Worm (Caenorhabditis elegans): ENCODE results near the gene hpo-36.

hpo-36 gene

DNA sequence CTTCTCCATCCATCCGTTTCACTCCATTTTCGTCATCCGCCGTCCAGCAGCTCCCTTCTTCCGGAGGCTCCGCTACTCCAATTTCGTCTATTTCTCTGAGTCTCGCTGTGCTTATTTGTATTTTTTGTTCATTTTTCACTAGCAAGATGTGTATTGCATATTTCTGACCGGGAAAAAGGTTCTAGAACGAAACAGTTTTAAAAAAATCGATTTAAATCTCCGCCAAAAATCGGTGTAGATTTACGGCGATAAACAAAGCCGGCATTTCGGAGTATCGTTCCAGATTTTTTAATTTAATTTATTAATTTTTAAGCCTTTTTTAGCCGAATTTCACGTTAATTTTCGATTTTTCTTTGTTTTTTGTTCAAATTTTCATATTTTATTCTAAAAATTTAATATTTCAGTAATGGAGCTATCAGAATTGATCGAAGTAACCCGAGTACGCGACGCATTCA is 4.0 kb upstream of the hpo-36 start, which contains the start of gene mtm-9 (continued):
- no peak for TF ChIP-seq ceh-90 (tag; optimal IDR thresholded peaks at IDR 0.05)
- no peak for TF ChIP-seq lin-14 (GFP tag; optimal IDR thresholded peaks at IDR 0.05)
- TF ChIP-seq efl-1 (optimal IDR thresholded peaks at IDR 0.05) = peak; percentile 52 to 93
- TF ChIP-seq efl-1 (GFP tag; optimal IDR thresholded peaks at IDR 0.05 in 1 of 2) = peak; percentile 93 to 99

DNA sequence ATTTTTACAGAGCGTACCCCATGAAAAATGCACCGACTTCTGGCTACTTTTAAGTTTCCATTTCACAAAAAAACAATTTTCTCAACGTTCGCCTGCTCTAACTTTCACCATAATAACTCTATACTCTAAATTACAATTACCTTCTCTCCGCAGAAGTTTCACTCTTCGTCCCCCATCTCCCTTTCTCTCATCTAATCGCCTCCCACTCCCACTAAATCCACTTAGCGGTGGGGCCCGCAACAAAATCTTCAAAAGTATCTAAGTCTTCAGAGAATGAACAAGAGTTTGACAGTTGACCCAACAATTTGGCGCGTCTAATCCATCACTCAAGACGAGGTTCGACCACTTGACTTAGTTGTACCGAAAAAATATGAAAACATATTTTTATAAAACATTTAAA is 793 bp downstream of the hpo-36 start:
- TF ChIP-seq blmp-1 (tag; optimal IDR thresholded peaks at IDR 0.05) = peak; percentile 95
- TF ChIP-seq efl-3 (GFP tag; optimal IDR thresholded peaks at IDR 0.05) = no peak

DNA sequence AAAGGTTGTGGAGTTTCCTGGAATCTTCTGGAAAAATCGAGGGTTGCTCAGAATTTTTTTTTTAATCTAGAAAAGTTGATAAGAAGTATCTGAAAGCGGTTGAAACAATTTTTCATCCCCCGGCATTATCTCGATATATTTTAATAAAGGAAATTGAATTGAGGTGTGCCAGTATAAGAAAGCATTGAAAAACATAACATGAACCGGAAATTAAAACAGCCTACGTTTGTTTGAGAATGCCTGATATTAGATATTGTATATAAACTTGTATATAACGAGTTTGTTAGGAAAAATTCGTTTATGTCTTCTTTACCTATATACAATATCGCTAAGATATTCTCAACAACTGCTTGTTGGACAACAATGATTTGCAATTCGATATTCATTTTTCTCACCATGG is 14.4 kb downstream of the hpo-36 start, which contains the start of gene str-30:
Gene str-30, plus strand, starts transcription at position 301 of the 400 bp plus-strand sequence.
- TF ChIP-seq nhr-71 (tag; optimal IDR thresholded peaks at IDR 0.05) = no peak
- no peak for TF ChIP-seq sup-37 (GFP tag; optimal IDR thresholded peaks at IDR 0.05)
- TF ChIP-seq dpl-1 (GFP tag; optimal IDR thresholded peaks at IDR 0.05) = no peak
- no peak for TF ChIP-seq grh-1 (GFP tag; IDR thresholded peaks at IDR 0.05)
- no peak for TF ChIP-seq vab-15 (tag; optimal IDR thresholded peaks at IDR 0.05)
- no peak for TF ChIP-seq hpl-2 (GFP tag; optimal IDR thresholded peaks at IDR 0.05)
- TF ChIP-seq lin-35 (GFP tag; optimal IDR thresholded peaks at IDR 0.05) = no peak
- TF ChIP-seq fkh-4 (tag; optimal IDR thresholded peaks at IDR 0.05; ENCODE audit: borderline replicate concordance) = no peak
- TF ChIP-seq egl-13 (tag; optimal IDR thresholded peaks at IDR 0.05) = no peak
- TF ChIP-seq pqm-1 (tag; optimal IDR thresholded peaks at IDR 0.05) = no peak
- TF ChIP-seq unc-130 (tag; optimal IDR thresholded peaks at IDR 0.05) = no peak
- no peak for TF ChIP-seq nhr-77 (tag; optimal IDR thresholded peaks at IDR 0.05)
- TF ChIP-seq mef-2 (tag; optimal IDR thresholded peaks at IDR 0.05) = no peak
- TF ChIP-seq snu-23 (GFP tag; optimal IDR thresholded peaks at IDR 0.05) = no peak
- TF ChIP-seq nhr-76 (tag; optimal IDR thresholded peaks at IDR 0.05) = no peak
- TF ChIP-seq mdl-1 (tag; optimal IDR thresholded peaks at IDR 0.05) = no peak

DNA sequence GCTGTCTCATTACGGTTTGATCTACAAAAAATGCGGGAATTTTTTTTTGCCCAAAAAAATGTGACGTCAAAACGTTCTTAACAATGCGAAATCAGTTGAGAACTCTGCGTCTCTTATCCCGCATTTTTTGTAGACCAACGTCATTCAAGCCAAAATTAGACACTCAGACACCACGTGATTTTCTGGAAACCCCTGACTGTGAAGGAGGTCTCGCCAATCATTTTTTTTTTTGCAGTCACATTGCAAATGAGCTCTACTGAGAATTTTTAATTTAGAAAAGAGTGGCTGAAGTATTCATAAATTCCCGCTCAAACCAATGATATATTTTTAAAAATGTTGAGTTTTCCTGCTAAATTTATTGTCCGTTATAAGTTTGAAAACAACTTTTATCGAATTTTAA is 20.7 kb downstream of the hpo-36 start:
- TF ChIP-seq nhr-71 (tag; optimal IDR thresholded peaks at IDR 0.05) (peak; percentile 29), dpl-1 (GFP tag; optimal IDR thresholded peaks at IDR 0.05) (no peak), dsc-1 (tag; optimal IDR thresholded peaks at IDR 0.05) (peak; percentile 66), fkh-8 (tag; optimal IDR thresholded peaks at IDR 0.05) (peak; percentile 64), nhr-47 (tag; optimal IDR thresholded peaks at IDR 0.05) (peak; percentile 51), nhr-85 (tag) (peak; percentile 17), ets-5 (GFP tag; IDR thresholded peaks at IDR 0.05) (no peak), ztf-11 (tag; optimal IDR thresholded peaks at IDR 0.05) (no peak), sox-4 (tag; optimal IDR thresholded peaks at IDR 0.05) (peak; percentile 25), nhr-19 (GFP tag; conservative IDR thresholded peaks at IDR 0.05) (no peak), unc-130 (tag; optimal IDR thresholded peaks at IDR 0.05) (no peak)

DNA sequence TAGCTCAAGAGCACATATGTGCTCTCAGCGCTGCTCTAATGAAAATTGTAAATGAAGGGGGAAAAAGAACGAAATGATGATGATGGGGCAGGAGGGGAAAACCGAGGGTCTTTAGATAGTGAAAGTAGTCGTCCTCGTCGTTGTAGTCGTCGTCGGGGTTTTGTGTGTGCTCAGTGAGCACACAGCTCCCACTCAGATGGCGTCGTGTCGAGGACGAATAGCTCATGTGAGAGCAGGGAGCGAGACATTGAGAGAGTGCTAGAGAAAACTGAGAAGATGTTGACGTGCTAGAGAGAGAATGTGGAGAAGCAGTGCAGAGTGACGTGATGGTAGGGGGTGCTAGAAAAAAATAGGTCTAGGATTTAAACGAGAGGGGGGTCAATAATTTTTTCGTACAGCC is 21.5 kb downstream of the hpo-36 start:
- TF ChIP-seq lin-14 (GFP tag; optimal IDR thresholded peaks at IDR 0.05) (peak; percentile 90), unc-98 (GFP tag; IDR thresholded peaks at IDR 0.05) (no peak), sox-4 (tag; optimal IDR thresholded peaks at IDR 0.05) (peak; percentile 10), egl-27 (tag; optimal IDR thresholded peaks at IDR 0.05) (no peak), ztf-4 (tag; optimal IDR thresholded peaks at IDR 0.05) (no peak), sptf-1 (tag; optimal IDR thresholded peaks at IDR 0.05) (no peak), nhr-47 (tag; optimal IDR thresholded peaks at IDR 0.05) (peak; percentile 64), ama-1 (optimal IDR thresholded peaks at IDR 0.05) (peak; percentile 7), ces-1 (GFP tag; optimal IDR thresholded peaks at IDR 0.05) (no peak), ceh-88 (GFP tag; IDR thresholded peaks at IDR 0.05) (no peak), dsc-1 (tag; optimal IDR thresholded peaks at IDR 0.05) (peak; percentile 43), tbx-2 (tag; optimal IDR thresholded peaks at IDR 0.05) (peak; percentile 48), fkh-10 (GFP tag; optimal IDR thresholded peaks at IDR 0.05) (peak; percentile 88), efl-1 (optimal IDR thresholded peaks at IDR 0.05) (peak; percentile 26 to 37), efl-1 (GFP tag; optimal IDR thresholded peaks at IDR 0.05 in 1 of 2) (no peak), snpc-4 (tag; optimal IDR thresholded peaks at IDR 0.05) (peak; percentile 12), mab-9 (GFP tag; IDR thresholded peaks at IDR 0.05) (0 out of 2 replicates have a peak, but pooled peaks have one; percentile 9), C16A3.4 (tag; optimal IDR thresholded peaks at IDR 0.05) (no peak), nhr-19 (GFP tag; conservative IDR thresholded peaks at IDR 0.05) (peak; percentile 26), swsn-7 (tag; optimal IDR thresholded peaks at IDR 0.05) (peak; percentile 53), C34B4.2 (tag; optimal IDR thresholded peaks at IDR 0.05) (no peak), irx-1 (tag; optimal IDR thresholded peaks at IDR 0.05) (no peak), nhr-20 (tag; optimal IDR thresholded peaks at IDR 0.05) (no peak), lin-35 (GFP tag; optimal IDR thresholded peaks at IDR 0.05) (peak in 1 of 2 experiments; percentile 39), pqm-1 (tag; optimal IDR thresholded peaks at IDR 0.05) (no peak), vab-15 (tag; optimal IDR thresholded peaks at IDR 0.05) (no peak)

Measured in whole organism, L1 larva.